Comparison of ENCODE assay signal across 1 fruit fly cellular context in genomic region chr2L:5261223-5261984, dm6.
TF ChIP-seq lines count a peak whose summit lies in the region.

No protein-coding gene starts in this region.

TF ChIP-seq in whole organism, embryonic, 481 proteins besides CTCF, POLR2A, EP300 and RAD21 (continued from another document):
- TF ChIP-seq CG18262 (tag; optimal IDR thresholded peaks at IDR 0.05; lab: Kevin White, UChicago) (peak; percentile 65), CG12236 (GFP tag; optimal IDR thresholded peaks at IDR 0.05; lab: Kevin White, UChicago) (no peak), CG12659 (GFP tag; optimal IDR thresholded peaks at IDR 0.05; lab: Kevin White, UChicago) (no peak), gsb-n (tag; optimal IDR thresholded peaks at IDR 0.05; lab: Kevin White, UChicago) (peak; percentile 41), lbe (GFP tag; optimal IDR thresholded peaks at IDR 0.05; lab: Kevin White, UChicago) (peak; percentile 81), Dll (GFP tag; IDR thresholded peaks at IDR 0.05; lab: Robert Waterston, UW; ENCODE audit: partially characterized antibody) (0 out of 4 replicates have a peak, but pooled peaks have one; percentile 20), trem (tag; optimal IDR thresholded peaks at IDR 0.05; lab: Kevin White, UChicago) (peak; percentile 19), sens (GFP tag; lab: Kevin White, UChicago) (peak; percentile 81), CG32532 (GFP tag; IDR thresholded peaks at IDR 0.05; lab: Robert Waterston, UW) (peak; percentile 55; the same call in 1 of the 2 replicates), Mad (GFP tag; optimal IDR thresholded peaks at IDR 0.05; lab: Kevin White, UChicago) (peak; percentile 11), zfh1 (GFP tag; IDR thresholded peaks at IDR 0.05; lab: Robert Waterston, UW) (peak; percentile 67), Nf-YA (GFP tag; IDR thresholded peaks at IDR 0.05; lab: Robert Waterston, UW) (no peak), cwo (GFP tag; optimal IDR thresholded peaks at IDR 0.05; lab: Kevin White, UChicago) (peak; percentile 5), Mes4 (GFP tag; optimal IDR thresholded peaks at IDR 0.05; lab: Kevin White, UChicago) (peak; percentile 45), Xrp1 (GFP tag; IDR thresholded peaks at IDR 0.05; lab: Robert Waterston, UW) (peak; percentile 64; the same call in 1 of the 2 replicates), Spps (tag; optimal IDR thresholded peaks at IDR 0.05; lab: Kevin White, UChicago) (peak; percentile 49), CG8359 (GFP tag; optimal IDR thresholded peaks at IDR 0.05; lab: Kevin White, UChicago; ENCODE audit: borderline replicate concordance) (peak; percentile 69), stwl (tag; optimal IDR thresholded peaks at IDR 0.05; lab: Kevin White, UChicago) (peak; percentile 19), CG8924 (tag; optimal IDR thresholded peaks at IDR 0.05; lab: Kevin White, UChicago) (peak; percentile 19), gfzf (GFP tag; optimal IDR thresholded peaks at IDR 0.05; lab: Kevin White, UChicago) (no peak), fd3F (GFP tag; optimal IDR thresholded peaks at IDR 0.05; lab: Kevin White, UChicago) (no peak), ara (GFP tag; IDR thresholded peaks at IDR 0.05; lab: Robert Waterston, UW) (peak; percentile 62), CG15479 (GFP tag; optimal IDR thresholded peaks at IDR 0.05; lab: Kevin White, UChicago) (no peak), Sox102F (GFP tag; optimal IDR thresholded peaks at IDR 0.05; lab: Kevin White, UChicago) (peak; percentile 39), aop (GFP tag; IDR thresholded peaks at IDR 0.05; lab: Robert Waterston, UW) (no peak), Pdp1 (GFP tag; optimal IDR thresholded peaks at IDR 0.05; lab: Kevin White, UChicago) (peak in 1 of 2 experiments; percentile 26), CG15269 (tag; optimal IDR thresholded peaks at IDR 0.05; lab: Kevin White, UChicago) (peak; percentile 2), otp (GFP tag; IDR thresholded peaks at IDR 0.05; lab: Robert Waterston, UW) (peak; percentile 60; the same call in 1 of the 3 replicates), lab (GFP tag; optimal IDR thresholded peaks at IDR 0.05; lab: Kevin White, UChicago) (peak; percentile 29), hth (optimal IDR thresholded peaks at IDR 0.05; lab: Kevin White, UChicago) (no peak), CG14965 (GFP tag; optimal IDR thresholded peaks at IDR 0.05; lab: Kevin White, UChicago; ENCODE audit: borderline replicate concordance) (peak; percentile 39), CG2678 (tag; optimal IDR thresholded peaks at IDR 0.05; lab: Kevin White, UChicago) (peak; percentile 52), CG5180 (GFP tag; optimal IDR thresholded peaks at IDR 0.05; lab: Kevin White, UChicago) (no peak), CG9215 (GFP tag; IDR thresholded peaks at IDR 0.05; lab: Robert Waterston, UW) (no peak), CG6854 (GFP tag; optimal IDR thresholded peaks at IDR 0.05; lab: Kevin White, UChicago) (no peak), dmrt11E (tag; optimal IDR thresholded peaks at IDR 0.05; lab: Kevin White, UChicago) (peak; percentile 74), tgo (GFP tag; IDR thresholded peaks at IDR 0.05; lab: Robert Waterston, UW) (0 out of 3 replicates have a peak, but pooled peaks have one; percentile 19), ab (GFP tag; optimal IDR thresholded peaks at IDR 0.05; lab: Kevin White, UChicago) (no peak), lilli (GFP tag; optimal IDR thresholded peaks at IDR 0.05; lab: Kevin White, UChicago) (peak; percentile 18), phol (tag; optimal IDR thresholded peaks at IDR 0.05; lab: Kevin White, UChicago) (peak; percentile 53), CG12769 (tag; optimal IDR thresholded peaks at IDR 0.05; lab: Kevin White, UChicago) (peak; percentile 29), chif (GFP tag; optimal IDR thresholded peaks at IDR 0.05; lab: Kevin White, UChicago) (peak in 1 of 2 experiments; percentile 58), CG2199 (GFP tag; IDR thresholded peaks at IDR 0.05; lab: Robert Waterston, UW) (0 out of 3 replicates have a peak, but pooled peaks have one; percentile 23), CG4820 (GFP tag; optimal IDR thresholded peaks at IDR 0.05; lab: Kevin White, UChicago) (peak; percentile 34), az2 (GFP tag; optimal IDR thresholded peaks at IDR 0.05; lab: Kevin White, UChicago) (peak; percentile 52), nmo (GFP tag; optimal IDR thresholded peaks at IDR 0.05; lab: Kevin White, UChicago) (peak; percentile 30), z (GFP tag; IDR thresholded peaks at IDR 0.05; lab: Robert Waterston, UW) (0 out of 3 replicates have a peak, but pooled peaks have one; percentile 10), kah (GFP tag; optimal IDR thresholded peaks at IDR 0.05; lab: Kevin White, UChicago) (peak; percentile 14), slp2 (GFP tag; optimal IDR thresholded peaks at IDR 0.05; lab: Kevin White, UChicago) (no peak), H2.0 (GFP tag; IDR thresholded peaks at IDR 0.05; lab: Robert Waterston, UW) (peak; percentile 49), BtbVII (GFP tag; optimal IDR thresholded peaks at IDR 0.05; lab: Kevin White, UChicago) (no peak), CG17361 (GFP tag; IDR thresholded peaks at IDR 0.05; lab: Robert Waterston, UW) (peak; percentile 52; the same call in 1 of the 3 replicates), Rfx (GFP tag; IDR thresholded peaks at IDR 0.05; lab: Robert Waterston, UW) (0 out of 2 replicates have a peak, but pooled peaks have one; percentile 17), CG32772 (GFP tag; IDR thresholded peaks at IDR 0.05; lab: Robert Waterston, UW) (peak; percentile 39; the same call in 1 of the 2 replicates), ken (GFP tag; IDR thresholded peaks at IDR 0.05; lab: Robert Waterston, UW) (peak; percentile 31; the same call in 1 of the 3 replicates), CG15601 (tag; optimal IDR thresholded peaks at IDR 0.05; lab: Kevin White, UChicago) (peak; percentile 27), unpg (GFP tag; optimal IDR thresholded peaks at IDR 0.05; lab: Kevin White, UChicago) (peak; percentile 63), CG4404 (GFP tag; IDR thresholded peaks at IDR 0.05; lab: Robert Waterston, UW) (peak; percentile 43; the same call in 1 of the 2 replicates), mam (GFP tag; optimal IDR thresholded peaks at IDR 0.05; lab: Kevin White, UChicago) (no peak), h (optimal IDR thresholded peaks at IDR 0.05; lab: Kevin White, UChicago) (no peak), CG11695 (GFP tag; IDR thresholded peaks at IDR 0.05; lab: Robert Waterston, UW) (no peak), oc (tag; optimal IDR thresholded peaks at IDR 0.05; lab: Kevin White, UChicago) (peak; percentile 8), D (optimal IDR thresholded peaks at IDR 0.05; lab: Kevin White, UChicago) (no peak), D (GFP tag; optimal IDR thresholded peaks at IDR 0.05; lab: Kevin White, UChicago) (no peak), hkb (optimal IDR thresholded peaks at IDR 0.05; lab: Kevin White, UChicago) (no peak), hkb (GFP tag; IDR thresholded peaks at IDR 0.05; lab: Robert Waterston, UW) (0 out of 2 replicates have a peak, but pooled peaks have one; percentile 30), Side (GFP tag; optimal IDR thresholded peaks at IDR 0.05; lab: Kevin White, UChicago) (peak; percentile 0), Ada2b (GFP tag; IDR thresholded peaks at IDR 0.05; lab: Robert Waterston, UW) (0 out of 2 replicates have a peak, but pooled peaks have one; percentile 11), CG11504 (tag; optimal IDR thresholded peaks at IDR 0.05; lab: Kevin White, UChicago) (peak; percentile 92), CG9727 (GFP tag; optimal IDR thresholded peaks at IDR 0.05; lab: Kevin White, UChicago) (peak; percentile 44), hb (GFP tag; IDR thresholded peaks at IDR 0.05; lab: Robert Waterston, UW; ENCODE audit: partially characterized antibody) (no peak), slbo (GFP tag; IDR thresholded peaks at IDR 0.05; lab: Robert Waterston, UW) (peak; percentile 48; the same call in 1 of the 2 replicates), CG4707 (GFP tag; optimal IDR thresholded peaks at IDR 0.05; lab: Kevin White, UChicago) (peak; percentile 39), CG10979 (tag; optimal IDR thresholded peaks at IDR 0.05; lab: Kevin White, UChicago) (peak; percentile 44), CG8388 (GFP tag; optimal IDR thresholded peaks at IDR 0.05; lab: Kevin White, UChicago) (peak; percentile 9), CG12391 (tag; optimal IDR thresholded peaks at IDR 0.05; lab: Kevin White, UChicago) (peak; percentile 18), bsh (GFP tag; optimal IDR thresholded peaks at IDR 0.05; lab: Kevin White, UChicago) (peak; percentile 66 to 75), CG14710 (tag; optimal IDR thresholded peaks at IDR 0.05; lab: Kevin White, UChicago) (peak; percentile 49), CG2875 (GFP tag; optimal IDR thresholded peaks at IDR 0.05; lab: Kevin White, UChicago) (peak; percentile 30), Drgx (GFP tag; IDR thresholded peaks at IDR 0.05; lab: Robert Waterston, UW) (peak; percentile 87), BEAF-32 (GFP tag; optimal IDR thresholded peaks at IDR 0.05; lab: Kevin White, UChicago) (no peak), Ssrp (tag; optimal IDR thresholded peaks at IDR 0.05; lab: Kevin White, UChicago) (peak; percentile 38), trh (GFP tag; optimal IDR thresholded peaks at IDR 0.05; lab: Kevin White, UChicago) (peak; percentile 8), CG14667 (GFP tag; IDR thresholded peaks at IDR 0.05; lab: Robert Waterston, UW) (0 out of 2 replicates have a peak, but pooled peaks have one; percentile 25), sob (GFP tag; IDR thresholded peaks at IDR 0.05; lab: Robert Waterston, UW) (0 out of 2 replicates have a peak, but pooled peaks have one; percentile 18), Elba2 (GFP tag; optimal IDR thresholded peaks at IDR 0.05; lab: Kevin White, UChicago) (no peak), CG18764 (GFP tag; optimal IDR thresholded peaks at IDR 0.05; lab: Kevin White, UChicago) (peak; percentile 5), ac (GFP tag; optimal IDR thresholded peaks at IDR 0.05; lab: Kevin White, UChicago) (no peak), lmd (GFP tag; IDR thresholded peaks at IDR 0.05; lab: Robert Waterston, UW) (peak; percentile 41; the same call in 1 of the 2 replicates), CG12155 (GFP tag; optimal IDR thresholded peaks at IDR 0.05; lab: Kevin White, UChicago) (peak; percentile 15), CG8290 (GFP tag; optimal IDR thresholded peaks at IDR 0.05; lab: Kevin White, UChicago) (no peak), CG8290 (tag; optimal IDR thresholded peaks at IDR 0.05; lab: Kevin White, UChicago) (peak in 1 of 2 experiments; percentile 67), peb (GFP tag; IDR thresholded peaks at IDR 0.05; lab: Robert Waterston, UW) (no peak), pnt (GFP tag; optimal IDR thresholded peaks at IDR 0.05; lab: Kevin White, UChicago) (peak; percentile 13), Ravus (GFP tag; IDR thresholded peaks at IDR 0.05; lab: Robert Waterston, UW) (no peak), corto (GFP tag; optimal IDR thresholded peaks at IDR 0.05; lab: Kevin White, UChicago) (peak; percentile 74), scrt (GFP tag; optimal IDR thresholded peaks at IDR 0.05; lab: Kevin White, UChicago) (peak; percentile 10), CG30020 (tag; optimal IDR thresholded peaks at IDR 0.05; lab: Kevin White, UChicago) (no peak), YL-1 (GFP tag; optimal IDR thresholded peaks at IDR 0.05; lab: Kevin White, UChicago) (no peak), CG17328 (GFP tag; IDR thresholded peaks at IDR 0.05; lab: Robert Waterston, UW) (peak; percentile 62; the same call in 1 of the 2 replicates), CG10959 (GFP tag; IDR thresholded peaks at IDR 0.05; lab: Robert Waterston, UW) (peak; percentile 47; the same call in 1 of the 2 replicates), CG1602 (GFP tag; optimal IDR thresholded peaks at IDR 0.05; lab: Kevin White, UChicago) (no peak), Med (GFP tag; lab: Kevin White, UChicago) (peak; percentile 86), ap (GFP tag; IDR thresholded peaks at IDR 0.05; lab: Robert Waterston, UW) (0 out of 2 replicates have a peak, but pooled peaks have one; percentile 17), nom (GFP tag; optimal IDR thresholded peaks at IDR 0.05; lab: Kevin White, UChicago) (peak; percentile 90), CG10209 (GFP tag; optimal IDR thresholded peaks at IDR 0.05; lab: Kevin White, UChicago) (peak; percentile 46), slou (GFP tag; optimal IDR thresholded peaks at IDR 0.05; lab: Kevin White, UChicago) (no peak), tio (GFP tag; optimal IDR thresholded peaks at IDR 0.05; lab: Kevin White, UChicago) (no peak), org-1 (GFP tag; optimal IDR thresholded peaks at IDR 0.05; lab: Kevin White, UChicago) (peak; percentile 1), CG30403 (GFP tag; optimal IDR thresholded peaks at IDR 0.05; lab: Kevin White, UChicago) (peak; percentile 10), CG12299 (tag; optimal IDR thresholded peaks at IDR 0.05; lab: Kevin White, UChicago) (no peak), Hsf (GFP tag; optimal IDR thresholded peaks at IDR 0.05; lab: Kevin White, UChicago) (peak; percentile 31), E2f2 (GFP tag; IDR thresholded peaks at IDR 0.05; lab: Robert Waterston, UW) (0 out of 2 replicates have a peak, but pooled peaks have one; percentile 27), CG2712 (tag; optimal IDR thresholded peaks at IDR 0.05; lab: Kevin White, UChicago) (peak; percentile 65), chinmo (GFP tag; IDR thresholded peaks at IDR 0.05; lab: Robert Waterston, UW; ENCODE audit: partially characterized antibody) (0 out of 4 replicates have a peak, but pooled peaks have one; percentile 23)
